Worm (Caenorhabditis elegans) whole organism, L4 larva: ENCODE measurements around the gene F48E3.2.

ENCODE experiments used
- F44E2.7 ChIP-seq: fragments of 200-800 bp; sonication (Bioruptor generic); IDR thresholded peaks from 2 replicates; pipeline ENCODE4 v2.1.2; 2022; ENCODE audit warnings: missing genetic modification characterization, missing compliant biosample characterization
- F49E8.2 ChIP-seq: sonication (generic microtip); optimal IDR thresholded peaks from 2 replicates; lab custom pipeline; 2016; ENCODE audit warnings: missing compliant biosample characterization, mild to moderate bottlenecking, missing genetic modification characterization, borderline replicate concordance
- R02D3.7 ChIP-seq: fragments of 150-350 bp; sonication (generic microtip); optimal IDR thresholded peaks from 3 replicates; lab custom pipeline; 2014; ENCODE audit warnings: missing biosample characterization, missing genetic modification characterization
- T20F7.1 ChIP-seq: fragments of 200-800 bp; sonication (Bioruptor generic); optimal IDR thresholded peaks from 2 replicates; lab custom pipeline; 2018; ENCODE audit warnings: mild to moderate bottlenecking, missing genetic modification characterization, missing compliant biosample characterization
- T26A8.4 ChIP-seq: fragments of 200-800 bp; sonication (Bioruptor generic); IDR thresholded peaks from 2 replicates; pipeline ENCODE4 v1.3.6; 2022; ENCODE audit warnings: missing genetic modification characterization, missing compliant biosample characterization
- Y105C5A.15 ChIP-seq: fragments of 200-800 bp; sonication (Bioruptor generic); IDR thresholded peaks from 2 replicates; pipeline ENCODE4 v1.3.6; 2022; ENCODE audit warnings: missing genetic modification characterization, missing compliant biosample characterization
- Y48G9A.11 ChIP-seq: fragments of 200-800 bp; sonication (Bioruptor generic); IDR thresholded peaks from 2 replicates; pipeline ENCODE4 v1.3.6; 2022; ENCODE audit warnings: missing genetic modification reagents, missing genetic modification characterization, missing compliant biosample characterization
- Y5F2A.4 ChIP-seq: fragments of 200-800 bp; sonication (Bioruptor generic); optimal IDR thresholded peaks from 2 replicates; lab custom pipeline; 2018; ENCODE audit warnings: mild to moderate bottlenecking, missing genetic modification characterization, missing compliant biosample characterization
- Y75B8A.6 ChIP-seq: fragments of 200-800 bp; sonication (Bioruptor generic); IDR thresholded peaks from 2 replicates; pipeline ENCODE4 v1.3.6; 2022; ENCODE audit warnings: missing genetic modification reagents, missing genetic modification characterization, missing compliant biosample characterization
- ZK337.2 ChIP-seq: fragments of 200-800 bp; sonication (Bioruptor generic); IDR thresholded peaks from 2 replicates; pipeline ENCODE4 v1.3.6; 2022; ENCODE audit warnings: missing genetic modification reagents, missing genetic modification characterization, missing compliant biosample characterization
- ZK546.5 ChIP-seq, 2 experiments: sonication (generic microtip); optimal IDR thresholded peaks; 2 replicates each; lab custom pipeline; 2017; ENCODE audit warnings: missing biosample characterization in 2 of 2, missing genetic modification characterization in 2 of 2
- aha-1 ChIP-seq: fragments of 150-350 bp; peaks from one replicate; lab custom pipeline; 2014; ENCODE audit warnings: missing biosample characterization, missing genetic modification characterization
- arid-1 ChIP-seq: fragments of 200-800 bp; sonication (Bioruptor generic); conservative IDR thresholded peaks from 2 replicates; pipeline ENCODE4 v1.3.6; 2022; ENCODE audit warnings: missing genetic modification reagents, missing genetic modification characterization, missing compliant biosample characterization
- attf-4 ChIP-seq: sonication (generic microtip); optimal IDR thresholded peaks from 3 replicates; lab custom pipeline; 2017; ENCODE audit warnings: missing biosample characterization, missing genetic modification characterization
- ceh-82 ChIP-seq: sonication (generic microtip); optimal IDR thresholded peaks from 2 replicates; lab custom pipeline; 2017; ENCODE audit warnings: missing biosample characterization, missing genetic modification characterization
- daf-16 ChIP-seq, 3 experiments: sonication (generic microtip); optimal IDR thresholded peaks; 2 replicates each; lab custom pipeline; 2016 to 2017; ENCODE audit warnings: missing genetic modification characterization in 3 of 3, missing genetic modification reagents in 3 of 3, mild to moderate bottlenecking in 2 of 3, missing compliant biosample characterization in 2 of 3, missing biosample characterization in 1 of 3, moderate library complexity in 1 of 3
- daf-19 ChIP-seq: fragments of 200-800 bp; sonication (Bioruptor generic); conservative IDR thresholded peaks from 2 replicates; pipeline ENCODE4 v1.3.6; 2022; ENCODE audit warnings: missing genetic modification characterization, missing compliant biosample characterization
- dmd-6 ChIP-seq: fragments of 200-800 bp; sonication (Bioruptor generic); IDR thresholded peaks from 2 replicates; pipeline ENCODE4 v1.3.6; 2022; ENCODE audit warnings: missing genetic modification reagents, missing genetic modification characterization, missing compliant biosample characterization
- dpl-1 ChIP-seq: fragments of 150-350 bp; optimal IDR thresholded peaks from 2 replicates; lab custom pipeline; 2014; ENCODE audit warnings: missing biosample characterization, missing genetic modification reagents, missing genetic modification characterization
- egl-27 ChIP-seq: sonication (generic microtip); optimal IDR thresholded peaks from 3 replicates; lab custom pipeline; 2017; ENCODE audit warnings: missing biosample characterization, missing genetic modification reagents, missing genetic modification characterization
- egl-43 ChIP-seq: fragments of 200-800 bp; sonication (Bioruptor generic); IDR thresholded peaks from 2 replicates; pipeline ENCODE4 v1.3.6; 2022; ENCODE audit warnings: missing genetic modification reagents, missing genetic modification characterization, missing compliant biosample characterization
- fos-1 ChIP-seq: fragments of 150-350 bp; optimal IDR thresholded peaks from 2 replicates; lab custom pipeline; 2014; ENCODE audit warnings: missing biosample characterization, missing genetic modification characterization
- hif-1 ChIP-seq, 2 experiments: sonication (generic microtip); optimal IDR thresholded peaks; 2 replicates each; lab custom pipeline; 2016 to 2017; ENCODE audit warnings: missing compliant biosample characterization in 2 of 2, missing genetic modification characterization in 2 of 2, missing genetic modification reagents in 2 of 2, missing genotype in 2 of 2, mild to moderate bottlenecking in 1 of 2
- hlh-30 ChIP-seq: sonication (generic microtip); optimal IDR thresholded peaks from 2 replicates; lab custom pipeline; 2017; ENCODE audit warnings: antibody characterized with exemption, mild to moderate bottlenecking, missing genetic modification characterization, missing compliant biosample characterization; ENCODE audit not compliant: insufficient read depth
- hmg-1.1 ChIP-seq: fragments of 200-800 bp; sonication (Bioruptor generic); IDR thresholded peaks from 2 replicates; pipeline ENCODE4 v1.3.6; 2022; ENCODE audit warnings: missing genetic modification reagents, missing genetic modification characterization, missing compliant biosample characterization
- lin-15B ChIP-seq: fragments of 150-350 bp; sonication (generic microtip); optimal IDR thresholded peaks from 3 replicates; lab custom pipeline; 2014; ENCODE audit warnings: missing biosample characterization, missing genetic modification characterization
- madf-9 ChIP-seq: fragments of 200-800 bp; sonication (Bioruptor generic); conservative IDR thresholded peaks from 2 replicates; pipeline ENCODE4 v1.3.6; 2022; ENCODE audit warnings: missing genetic modification reagents, missing genetic modification characterization, missing compliant biosample characterization
- mdt-29 ChIP-seq: fragments of 200-800 bp; sonication (Bioruptor generic); IDR thresholded peaks from 2 replicates; pipeline ENCODE4 v1.3.6; 2022; ENCODE audit warnings: missing genetic modification reagents, missing genetic modification characterization, missing compliant biosample characterization
- mes-2 ChIP-seq: sonication (generic microtip); optimal IDR thresholded peaks from 2 replicates; lab custom pipeline; 2016; ENCODE audit warnings: missing genotype, mild to moderate bottlenecking, missing genetic modification characterization, missing compliant biosample characterization; ENCODE audit not compliant: poor library complexity, severe bottlenecking
- mxl-2 ChIP-seq: fragments of 200-800 bp; sonication (Bioruptor generic); conservative IDR thresholded peaks from 2 replicates; pipeline ENCODE4 v1.3.6; 2022; ENCODE audit warnings: missing genetic modification reagents, missing genetic modification characterization, missing compliant biosample characterization
- mxl-3 ChIP-seq: fragments of 200-800 bp; sonication (Bioruptor generic); optimal IDR thresholded peaks from 2 replicates; lab custom pipeline; 2018; ENCODE audit warnings: mild to moderate bottlenecking, missing genetic modification characterization, missing compliant biosample characterization
- nhr-10 ChIP-seq: fragments of 150-350 bp; optimal IDR thresholded peaks from 2 replicates; lab custom pipeline; 2014; ENCODE audit warnings: missing biosample characterization, missing genetic modification characterization
- nhr-25 ChIP-seq: sonication (generic microtip); optimal IDR thresholded peaks from 2 replicates; lab custom pipeline; 2017; ENCODE audit warnings: missing genetic modification characterization, mild to moderate bottlenecking, missing compliant biosample characterization, antibody characterized with exemption, moderate library complexity, borderline replicate concordance; ENCODE audit not compliant: insufficient read depth
- nhr-28 ChIP-seq: fragments of 150-350 bp; optimal IDR thresholded peaks from 2 replicates; lab custom pipeline; 2014; ENCODE audit warnings: missing biosample characterization, missing genetic modification characterization
- nhr-42 ChIP-seq: fragments of 200-800 bp; sonication (Bioruptor generic); IDR thresholded peaks from 2 replicates; pipeline ENCODE4 v1.3.6; 2022; ENCODE audit warnings: missing genetic modification characterization, missing compliant biosample characterization
- saeg-2 ChIP-seq: fragments of 200-800 bp; sonication (Bioruptor generic); IDR thresholded peaks from 2 replicates; pipeline ENCODE4 v1.3.6; 2022; ENCODE audit warnings: missing genetic modification reagents, missing genetic modification characterization, missing compliant biosample characterization
- sdz-12 ChIP-seq: fragments of 200-800 bp; sonication (Bioruptor generic); optimal IDR thresholded peaks from 2 replicates; lab custom pipeline; 2018; ENCODE audit warnings: mild to moderate bottlenecking, missing genetic modification characterization, missing compliant biosample characterization
- skn-1 ChIP-seq: fragments of 150-350 bp; optimal IDR thresholded peaks from 2 replicates; lab custom pipeline; 2014; ENCODE audit warnings: missing biosample characterization, missing genetic modification characterization
- snpc-1.2 ChIP-seq: fragments of 200-800 bp; sonication (Bioruptor generic); IDR thresholded peaks from 2 replicates; pipeline ENCODE4 v1.3.6; 2022; ENCODE audit warnings: missing genetic modification reagents, missing genetic modification characterization, missing compliant biosample characterization
- unc-62 ChIP-seq, 3 experiments: fragments of 150-350 bp in 1 of 3; sonication (generic microtip); optimal IDR thresholded peaks in 2 of 3; peaks in 1 of 3; 1 replicate in 1 of 3; 2 replicates in 2 of 3; lab custom pipeline; 2014 to 2017; ENCODE audit warnings: missing biosample characterization in 3 of 3, missing genetic modification characterization in 3 of 3, missing genetic modification reagents in 3 of 3, missing genotype in 1 of 3
- vab-7 ChIP-seq: fragments of 200-800 bp; sonication (Bioruptor generic); IDR thresholded peaks from 2 replicates; pipeline ENCODE4 v1.3.6; 2022; ENCODE audit warnings: missing genetic modification reagents, missing genetic modification characterization, missing compliant biosample characterization
- zfp-2 ChIP-seq: sonication (generic microtip); optimal IDR thresholded peaks from 2 replicates; lab custom pipeline; 2016; ENCODE audit warnings: mild to moderate bottlenecking, missing genetic modification characterization, missing compliant biosample characterization
- zip-11 ChIP-seq: fragments of 200-800 bp; sonication (Bioruptor generic); IDR thresholded peaks from 2 replicates; pipeline ENCODE4 v1.3.6; 2022; ENCODE audit warnings: missing genetic modification characterization, missing compliant biosample characterization
- zip-2 ChIP-seq: fragments of 150-350 bp; optimal IDR thresholded peaks from 2 replicates; lab custom pipeline; 2014; ENCODE audit warnings: missing biosample characterization, missing genetic modification characterization
- ztf-11 ChIP-seq: fragments of 150-350 bp; optimal IDR thresholded peaks from 2 replicates; lab custom pipeline; 2014; ENCODE audit warnings: missing biosample characterization, missing genetic modification characterization
- ztf-7 ChIP-seq: fragments of 150-350 bp; optimal IDR thresholded peaks from 2 replicates; lab custom pipeline; 2014; ENCODE audit warnings: missing biosample characterization, missing genetic modification characterization

The F48E3.2 gene

ce11 chrX:7512714-7513113, 19.8 kb upstream of the F48E3.2 start:
- TF ChIP-seq daf-16 (GFP tag; optimal IDR thresholded peaks at IDR 0.05; lab: Kevin White, UChicago) (no peak), daf-16 (tag; optimal IDR thresholded peaks at IDR 0.05; lab: Kevin White, UChicago) (no peak), unc-62 (GFP tag; optimal IDR thresholded peaks at IDR 0.05 in 1 of 2; lab: Kevin White, UChicago) (peak in 1 of 2 experiments; percentile 65), unc-62 (tag; optimal IDR thresholded peaks at IDR 0.05; lab: Kevin White, UChicago) (no peak), attf-4 (no peak)

ce11 chrX:7507141-7507540, 14.2 kb upstream of the F48E3.2 start:
- TF ChIP-seq mdt-29 (GFP tag; lab: Robert Waterston, UW) = no peak
- TF ChIP-seq Y48G9A.11 (GFP tag; lab: Robert Waterston, UW) = 0 out of 2 replicates have a peak, but pooled peaks have one; percentile 20
- TF ChIP-seq T26A8.4 (GFP tag; lab: Robert Waterston, UW) = no peak
- no peak for TF ChIP-seq hif-1 (tag; optimal IDR thresholded peaks at IDR 0.05; lab: Kevin White, UChicago)
- 0 out of 2 replicates have a peak, but pooled peaks have one; percentile 51 for TF ChIP-seq egl-43 (GFP tag; lab: Robert Waterston, UW)
- TF ChIP-seq aha-1 = peak; percentile 55
- no peak for TF ChIP-seq nhr-25 (tag; lab: Kevin White, UChicago)
- peak; percentile 68 for TF ChIP-seq snpc-1.2 (GFP tag; lab: Robert Waterston, UW)
- TF ChIP-seq T20F7.1 (GFP tag; lab: Kevin White, UChicago) = no peak
- no peak for TF ChIP-seq nhr-10 (tag; lab: Kevin White, UChicago)
- no peak for TF ChIP-seq F44E2.7
- 0 out of 2 replicates have a peak, but pooled peaks have one; percentile 39 for TF ChIP-seq vab-7 (GFP tag; lab: Robert Waterston, UW)
- no peak for TF ChIP-seq mxl-3 (GFP tag; lab: Kevin White, UChicago)
- no peak for TF ChIP-seq hmg-1.1 (GFP tag; lab: Robert Waterston, UW)
- no peak for TF ChIP-seq ceh-82 (tag; lab: Kevin White, UChicago)
- TF ChIP-seq daf-16 (GFP tag; optimal IDR thresholded peaks at IDR 0.05; lab: Kevin White, UChicago) = peak in 1 of 2 experiments; percentile 36
- TF ChIP-seq daf-16 (tag; optimal IDR thresholded peaks at IDR 0.05; lab: Kevin White, UChicago) = no peak
- no peak for TF ChIP-seq ztf-7 (tag; lab: Kevin White, UChicago)
- no peak for TF ChIP-seq Y5F2A.4 (GFP tag; lab: Kevin White, UChicago)
- no peak for TF ChIP-seq dmd-6 (GFP tag; lab: Robert Waterston, UW)
- TF ChIP-seq mes-2 = peak; percentile 42
- TF ChIP-seq daf-19 (GFP tag; lab: Robert Waterston, UW) = 0 out of 2 replicates have a peak, but pooled peaks have one; percentile 64
- 0 out of 2 replicates have a peak, but pooled peaks have one; percentile 27 for TF ChIP-seq zip-11
- TF ChIP-seq egl-27 (tag; lab: Kevin White, UChicago) = no peak
- peak; percentile 16 for TF ChIP-seq F49E8.2
- TF ChIP-seq skn-1 = no peak
- no peak for TF ChIP-seq R02D3.7
- TF ChIP-seq ztf-11 (tag; lab: Kevin White, UChicago) = no peak
- TF ChIP-seq saeg-2 (GFP tag; lab: Robert Waterston, UW) = no peak
- TF ChIP-seq sdz-12 (GFP tag; lab: Kevin White, UChicago) = no peak
- TF ChIP-seq arid-1 (GFP tag; lab: Robert Waterston, UW) = peak; percentile 62; the same call in 1 of the 2 replicates
- TF ChIP-seq Y75B8A.6 (GFP tag; lab: Robert Waterston, UW) = 0 out of 2 replicates have a peak, but pooled peaks have one; percentile 32
- TF ChIP-seq Y105C5A.15 = 0 out of 2 replicates have a peak, but pooled peaks have one; percentile 59

- TF ChIP-seq hlh-30 (tag; lab: Kevin White, UChicago) = no peak
- no peak for TF ChIP-seq madf-9 (GFP tag; lab: Robert Waterston, UW)
- TF ChIP-seq nhr-28 (tag; lab: Kevin White, UChicago) = no peak
- no peak for TF ChIP-seq nhr-42 (GFP tag; lab: Robert Waterston, UW)
- TF ChIP-seq lin-15B (tag; lab: Kevin White, UChicago) = no peak
- TF ChIP-seq dpl-1 = no peak
- TF ChIP-seq unc-62 (GFP tag; optimal IDR thresholded peaks at IDR 0.05 in 1 of 2; lab: Kevin White, UChicago) = no peak
- TF ChIP-seq unc-62 (tag; optimal IDR thresholded peaks at IDR 0.05; lab: Kevin White, UChicago) = no peak
- no peak for TF ChIP-seq ZK546.5 (tag; optimal IDR thresholded peaks at IDR 0.05; lab: Kevin White, UChicago)
- no peak for TF ChIP-seq ZK337.2 (GFP tag; lab: Robert Waterston, UW)
- no peak for TF ChIP-seq sdz-12 (GFP tag; lab: Kevin White, UChicago)
- TF ChIP-seq fos-1 = no peak
- TF ChIP-seq snpc-1.2 (GFP tag; lab: Robert Waterston, UW) = no peak
- TF ChIP-seq T20F7.1 (GFP tag; lab: Kevin White, UChicago) = no peak
- no peak for TF ChIP-seq mxl-2 (GFP tag; lab: Robert Waterston, UW)
- no peak for TF ChIP-seq zfp-2
- TF ChIP-seq Y75B8A.6 (GFP tag; lab: Robert Waterston, UW) = no peak
- no peak for TF ChIP-seq zip-2 (tag; lab: Kevin White, UChicago)
These were observed 13.6 kb upstream of the F48E3.2 start, which contains the start of gene lgc-11 for ce11 chrX:7506533-7506932. lgc-11 (minus strand) TSS chrX:7506633.
